Worm (Caenorhabditis elegans) whole organism, young adult: ENCODE data around the gene math-34.
"Not testable (repeated sequence)": the region's sequence is repeated elsewhere in the genome, so short reads cannot be mapped to it uniquely, and the experiment has no call there.

Experiments used
- B0019.2 ChIP-seq: fragments of 200-800 bp; sonication (Bioruptor generic); conservative IDR thresholded peaks from 2 replicates; pipeline ENCODE4 v1.3.6; 2022; ENCODE audit warnings: missing genetic modification reagents, missing genetic modification characterization, missing compliant biosample characterization
- C17E4.6 ChIP-seq: fragments of 200-800 bp; sonication (Bioruptor generic); IDR thresholded peaks from 2 replicates; pipeline ENCODE4 v1.3.6; 2022; ENCODE audit warnings: missing genetic modification reagents, missing genetic modification characterization, missing compliant biosample characterization
- D2030.7 ChIP-seq: fragments of 200-800 bp; sonication (Bioruptor generic); IDR thresholded peaks from 2 replicates; pipeline ENCODE4 v1.3.6; 2022; ENCODE audit warnings: missing genetic modification reagents, missing genetic modification characterization, missing compliant biosample characterization
- F39B2.1 ChIP-seq: fragments of 200-800 bp; sonication (Bioruptor generic); IDR thresholded peaks from 2 replicates; pipeline ENCODE4 v1.3.6; 2022; ENCODE audit warnings: missing genetic modification reagents, missing genetic modification characterization, missing compliant biosample characterization
- F57A8.1 ChIP-seq: fragments of 200-800 bp; sonication (Bioruptor generic); optimal IDR thresholded peaks from 2 replicates; lab custom pipeline; 2018; ENCODE audit warnings: mild to moderate bottlenecking, missing genetic modification characterization, moderate library complexity, missing compliant biosample characterization
- T07F8.4 ChIP-seq: sonication (generic microtip); optimal IDR thresholded peaks from 2 replicates; lab custom pipeline; 2016; ENCODE audit warnings: mild to moderate bottlenecking, missing genetic modification characterization, moderate library complexity, missing compliant biosample characterization
- Y67H2A.10 ChIP-seq: fragments of 200-800 bp; sonication (Bioruptor generic); conservative IDR thresholded peaks from 2 replicates; pipeline ENCODE4 v1.3.6; 2022; ENCODE audit warnings: missing genetic modification reagents, missing genetic modification characterization, missing compliant biosample characterization
- Y79H2A.3 ChIP-seq: fragments of 200-800 bp; sonication (Bioruptor generic); conservative IDR thresholded peaks from 2 replicates; pipeline ENCODE4 v1.3.6; 2022; ENCODE audit warnings: missing genetic modification reagents, missing genetic modification characterization, missing compliant biosample characterization
- Y95B8A.8 ChIP-seq: fragments of 200-800 bp; sonication (Bioruptor generic); IDR thresholded peaks from 2 replicates; pipeline ENCODE4 v1.3.6; 2022; ENCODE audit warnings: missing genetic modification reagents, missing genetic modification characterization, missing compliant biosample characterization
- aptf-3 ChIP-seq: fragments of 200-800 bp; sonication (Bioruptor generic); IDR thresholded peaks from 2 replicates; pipeline ENCODE4 v1.3.6; 2022; ENCODE audit warnings: missing genetic modification characterization, missing compliant biosample characterization
- attf-6 ChIP-seq: fragments of 200-800 bp; sonication (Bioruptor generic); IDR thresholded peaks from 2 replicates; pipeline ENCODE4 v1.3.6; 2022; ENCODE audit warnings: missing genetic modification reagents, missing genetic modification characterization, missing compliant biosample characterization
- ccch-3 ChIP-seq: fragments of 200-800 bp; sonication (Bioruptor generic); optimal IDR thresholded peaks from 2 replicates; lab custom pipeline; 2018; ENCODE audit warnings: mild to moderate bottlenecking, missing genetic modification characterization, missing compliant biosample characterization
- cebp-2 ChIP-seq: fragments of 200-800 bp; sonication (Bioruptor generic); IDR thresholded peaks from 2 replicates; pipeline ENCODE4 v1.3.6; 2022; ENCODE audit warnings: missing genetic modification characterization, missing compliant biosample characterization
- ceh-79 ChIP-seq: sonication (generic microtip); optimal IDR thresholded peaks from 2 replicates; lab custom pipeline; 2017; ENCODE audit warnings: mild to moderate bottlenecking, missing genetic modification characterization, missing compliant biosample characterization
- chd-7 ChIP-seq: sonication (generic microtip); optimal IDR thresholded peaks from 2 replicates; lab custom pipeline; 2016; ENCODE audit warnings: mild to moderate bottlenecking, missing genetic modification characterization, moderate library complexity, missing compliant biosample characterization
- ets-4 ChIP-seq: fragments of 200-800 bp; sonication (Bioruptor generic); optimal IDR thresholded peaks from 2 replicates; lab custom pipeline; 2018; ENCODE audit warnings: mild to moderate bottlenecking, missing genetic modification characterization, missing compliant biosample characterization
- hlh-26 ChIP-seq: fragments of 200-800 bp; sonication (Bioruptor generic); conservative IDR thresholded peaks from 2 replicates; pipeline ENCODE4 v1.3.6; 2022; ENCODE audit warnings: missing genetic modification reagents, missing genetic modification characterization, missing compliant biosample characterization
- hmg-20 ChIP-seq: fragments of 200-800 bp; sonication (Bioruptor generic); IDR thresholded peaks from 2 replicates; pipeline ENCODE4 v1.3.6; 2022; ENCODE audit warnings: missing genetic modification reagents, missing genetic modification characterization, missing compliant biosample characterization
- lag-1 ChIP-seq: fragments of 200-800 bp; sonication (Bioruptor generic); IDR thresholded peaks from 2 replicates; pipeline ENCODE4 v1.3.6; 2022; ENCODE audit warnings: missing genetic modification reagents, missing genetic modification characterization, missing compliant biosample characterization
- lin-35 ChIP-seq, 3 experiments: fragments of 150-350 bp in 2 of 3; sonication (generic microtip) in 1 of 3; optimal IDR thresholded peaks; 2 replicates each; lab custom pipeline; 2014 to 2018; ENCODE audit warnings: missing biosample characterization in 3 of 3, missing genetic modification characterization in 3 of 3, missing genetic modification reagents in 3 of 3
- madf-10 ChIP-seq: sonication (generic microtip); optimal IDR thresholded peaks from 2 replicates; lab custom pipeline; 2016; ENCODE audit warnings: mild to moderate bottlenecking, missing genetic modification characterization, missing compliant biosample characterization
- madf-6 ChIP-seq: fragments of 200-800 bp; sonication (Bioruptor generic); IDR thresholded peaks from 2 replicates; pipeline ENCODE4 v1.3.6; 2022; ENCODE audit warnings: missing genetic modification reagents, missing genetic modification characterization, missing compliant biosample characterization
- mel-28 ChIP-seq: sonication (generic microtip); optimal IDR thresholded peaks from 2 replicates; lab custom pipeline; 2016; ENCODE audit warnings: borderline replicate concordance, mild to moderate bottlenecking, missing genetic modification characterization, missing compliant biosample characterization
- nhr-27 ChIP-seq: fragments of 200-800 bp; sonication (Bioruptor generic); optimal IDR thresholded peaks from 2 replicates; lab custom pipeline; 2018; ENCODE audit warnings: mild to moderate bottlenecking, missing genetic modification characterization, moderate library complexity, missing compliant biosample characterization
- nhr-90 ChIP-seq: sonication (generic microtip); optimal IDR thresholded peaks from 2 replicates; lab custom pipeline; 2016; ENCODE audit warnings: missing genotype, mild to moderate bottlenecking, missing genetic modification characterization, missing compliant biosample characterization
- pbrm-1 ChIP-seq: fragments of 200-800 bp; sonication (Bioruptor generic); IDR thresholded peaks from 2 replicates; pipeline ENCODE4 v1.3.6; 2022; ENCODE audit warnings: missing genetic modification reagents, missing genetic modification characterization, missing compliant biosample characterization
- rec-8 ChIP-seq, 2 experiments: sonication (generic microtip); optimal IDR thresholded peaks; 2 replicates each; lab custom pipeline; 2016; ENCODE audit warnings: mild to moderate bottlenecking in 2 of 2, missing genetic modification characterization in 2 of 2, missing genetic modification reagents in 2 of 2, missing genotype in 2 of 2, missing biosample characterization in 1 of 2, missing compliant biosample characterization in 1 of 2, moderate library complexity in 1 of 2
- sdz-38 ChIP-seq: sonication (generic microtip); optimal IDR thresholded peaks from 2 replicates; lab custom pipeline; 2016; ENCODE audit warnings: missing genotype, missing genetic modification characterization, missing compliant biosample characterization
- sea-2 ChIP-seq: fragments of 200-800 bp; sonication (Bioruptor generic); IDR thresholded peaks from 2 replicates; pipeline ENCODE4 v1.3.6; 2022; ENCODE audit warnings: missing genetic modification characterization, missing compliant biosample characterization
- snpc-1.3 ChIP-seq: sonication (generic microtip); optimal IDR thresholded peaks from 2 replicates; lab custom pipeline; 2017; ENCODE audit warnings: missing genetic modification characterization, mild to moderate bottlenecking, missing compliant biosample characterization, antibody characterized with exemption, moderate library complexity, missing genotype, missing genetic modification reagents; ENCODE audit not compliant: insufficient read depth
- snpc-3.4 ChIP-seq: sonication (generic microtip); optimal IDR thresholded peaks from 2 replicates; lab custom pipeline; 2017; ENCODE audit warnings: missing genetic modification characterization, mild to moderate bottlenecking, missing compliant biosample characterization, antibody characterized with exemption, moderate library complexity, missing genotype, missing genetic modification reagents
- sptf-2 ChIP-seq: fragments of 200-800 bp; sonication (Bioruptor generic); optimal IDR thresholded peaks from 2 replicates; lab custom pipeline; 2018; ENCODE audit warnings: mild to moderate bottlenecking, missing genetic modification characterization, missing compliant biosample characterization
- tlf-1 ChIP-seq: fragments of 200-800 bp; sonication (Bioruptor generic); optimal IDR thresholded peaks from 2 replicates; lab custom pipeline; 2018; ENCODE audit warnings: mild to moderate bottlenecking, missing genetic modification characterization, missing compliant biosample characterization
- unc-130 ChIP-seq: sonication (generic microtip); optimal IDR thresholded peaks from 2 replicates; lab custom pipeline; 2016; ENCODE audit warnings: missing genetic modification reagents, missing genetic modification characterization, missing compliant biosample characterization
- unc-62 ChIP-seq: fragments of 150-350 bp; optimal IDR thresholded peaks from 2 replicates; lab custom pipeline; 2014; ENCODE audit warnings: missing biosample characterization, missing genetic modification reagents, missing genetic modification characterization
- xnd-1 ChIP-seq: sonication (generic microtip); optimal IDR thresholded peaks from 2 replicates; lab custom pipeline; 2016; ENCODE audit warnings: missing genotype, missing genetic modification reagents, missing genetic modification characterization, missing compliant biosample characterization
- zfh-2 ChIP-seq: fragments of 200-800 bp; sonication (Bioruptor generic); conservative IDR thresholded peaks from 2 replicates; pipeline ENCODE4 v1.3.6; 2022; ENCODE audit warnings: missing genetic modification reagents, missing genetic modification characterization, missing compliant biosample characterization
- ztf-22 ChIP-seq: fragments of 200-800 bp; sonication (Bioruptor generic); optimal IDR thresholded peaks from 2 replicates; lab custom pipeline; 2018; ENCODE audit warnings: mild to moderate bottlenecking, missing genetic modification characterization, moderate library complexity, missing compliant biosample characterization
- ztf-26 ChIP-seq: sonication (generic microtip); optimal IDR thresholded peaks from 2 replicates; lab custom pipeline; 2017; ENCODE audit warnings: missing genetic modification characterization, missing compliant biosample characterization
- ztf-3 ChIP-seq: fragments of 200-800 bp; sonication (Bioruptor generic); optimal IDR thresholded peaks from 2 replicates; lab custom pipeline; 2018; ENCODE audit warnings: mild to moderate bottlenecking, missing genetic modification characterization, missing compliant biosample characterization

The math-34 gene

ce11 chrII:988437-988836, 40.3 kb upstream of the math-34 start, which contains the start of gene fbxc-39:
Gene fbxc-39, plus strand, starts transcription at chrII:988737.
- TF ChIP-seq F57A8.1 (GFP tag; lab: Kevin White, UChicago) (no peak), zfh-2 (GFP tag; lab: Robert Waterston, UW) (no peak), rec-8 (tag; optimal IDR thresholded peaks at IDR 0.05; lab: Kevin White, UChicago) (no peak), nhr-27 (tag; lab: Kevin White, UChicago) (no peak), ccch-3 (GFP tag; lab: Kevin White, UChicago) (no peak), lag-1 (GFP tag; lab: Robert Waterston, UW) (no peak), ztf-26 (tag; lab: Kevin White, UChicago) (no peak), unc-62 (GFP tag; lab: Kevin White, UChicago) (no peak)

DNA sequence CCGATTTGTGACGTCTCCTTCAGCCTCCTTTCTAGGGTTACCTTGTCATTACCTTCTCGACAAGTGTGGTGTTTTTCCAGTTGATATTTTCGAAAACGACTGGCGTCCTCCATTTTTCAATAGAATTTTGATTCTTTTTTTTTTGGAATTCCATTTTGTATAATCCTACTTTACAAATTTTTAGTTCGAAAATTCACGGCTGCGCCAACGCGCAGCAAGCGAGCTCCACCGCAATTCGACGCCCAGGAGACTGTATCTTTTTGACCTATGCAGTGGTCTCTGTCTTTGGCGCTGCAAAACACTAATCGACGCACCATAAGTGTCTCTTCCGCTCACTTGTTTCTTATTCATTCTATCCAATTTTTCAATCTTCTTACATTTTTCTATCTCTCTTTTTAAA, 37.5 kb upstream of the math-34 start, which contains the start of gene fbxc-42:
fbxc-42 (plus strand) TSS at position 301 of the 400 bp plus-strand sequence.
- TF ChIP-seq attf-6: no peak
- no peak for TF ChIP-seq tlf-1 (GFP tag; lab: Kevin White, UChicago)
- no peak for TF ChIP-seq sptf-2
- TF ChIP-seq madf-6 (GFP tag; lab: Robert Waterston, UW): no peak
- no peak for TF ChIP-seq ccch-3 (GFP tag; lab: Kevin White, UChicago)
- TF ChIP-seq ets-4 (GFP tag; lab: Kevin White, UChicago): no peak
- TF ChIP-seq mel-28 (tag; lab: Kevin White, UChicago): no peak
- TF ChIP-seq sea-2 (GFP tag; lab: Robert Waterston, UW): no peak
- TF ChIP-seq hmg-20 (GFP tag; lab: Robert Waterston, UW): no peak
- TF ChIP-seq C17E4.6: no peak
- no peak for TF ChIP-seq cebp-2 (GFP tag; lab: Robert Waterston, UW)
- TF ChIP-seq, all 124 proteins: peak for 0

DNA sequence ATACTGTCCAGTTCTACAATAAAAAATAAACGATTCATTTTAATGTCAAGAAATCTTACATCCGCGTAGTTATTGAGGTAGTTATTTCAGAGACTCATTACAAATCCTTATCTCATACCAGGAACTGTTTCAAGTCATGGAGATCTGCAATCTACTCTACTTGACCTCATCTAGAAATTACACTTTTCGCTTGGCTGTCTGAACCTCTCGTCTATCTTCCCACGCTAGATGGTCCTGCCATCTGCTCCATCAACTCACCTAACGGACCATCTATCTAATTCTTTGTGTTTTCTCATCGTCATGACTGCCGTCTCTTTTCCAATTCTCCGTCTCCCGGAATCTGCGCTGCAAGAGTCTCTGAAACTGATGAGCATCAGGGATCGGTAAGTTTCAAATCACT, 34.5 kb upstream of the math-34 start, which contains the start of gene F45D11.7:
F45D11.7 (plus strand) TSS at position 301 of the 400 bp plus-strand sequence.
- TF ChIP-seq Y95B8A.8; nhr-90; sdz-38 (tag; lab: Kevin White, UChicago): not testable (repeated sequence)

ce11 chrII:996112-996511, 32.7 kb upstream of the math-34 start, which contains the start of gene F45D11.11:
Gene F45D11.11, minus strand, starts transcription at chrII:996212.
- TF ChIP-seq xnd-1 (tag; lab: Kevin White, UChicago); T07F8.4; Y79H2A.3 (GFP tag; lab: Robert Waterston, UW): not testable (repeated sequence)

- no peak for TF ChIP-seq ceh-79 (tag; lab: Kevin White, UChicago)
- no peak for TF ChIP-seq ets-4 (GFP tag; lab: Kevin White, UChicago)
- no peak for TF ChIP-seq lin-35 (GFP tag; optimal IDR thresholded peaks at IDR 0.05; lab: Kevin White, UChicago)
- TF ChIP-seq aptf-3 (GFP tag; lab: Robert Waterston, UW): no peak
- no peak for TF ChIP-seq madf-10 (tag; lab: Kevin White, UChicago)
Measured at ce11 chrII:999493-999892, 29.3 kb upstream of the math-34 start, which contains the start of gene fbxb-29. Gene fbxb-29, minus strand, starts transcription at chrII:999593.

- TF ChIP-seq F39B2.1 (GFP tag; lab: Robert Waterston, UW) (no peak), unc-130 (no peak), hlh-26 (GFP tag; lab: Robert Waterston, UW) (no peak), ztf-22 (GFP tag; lab: Kevin White, UChicago) (no peak), pbrm-1 (GFP tag; lab: Robert Waterston, UW) (no peak), chd-7 (tag; lab: Kevin White, UChicago) (no peak), ztf-3 (GFP tag; lab: Kevin White, UChicago) (no peak), D2030.7 (GFP tag; lab: Robert Waterston, UW) (no peak), snpc-3.4 (tag; lab: Kevin White, UChicago) (no peak), Y67H2A.10 (no peak), snpc-1.3 (tag; lab: Kevin White, UChicago) (no peak), B0019.2 (no peak)
Measured at ce11 chrII:1001351-1001750, 27.4 kb upstream of the math-34 start, which contains the start of the genes fbxb-30 and F45D11.5. Gene fbxb-30, minus strand, starts transcription at chrII:1001451. Gene F45D11.5, plus strand, starts transcription at chrII:1001702.
